Fruit fly (Drosophila melanogaster) whole organism, wandering third instar larva: Measurements from ENCODE around the gene CG7884.

Experiments
- CG32264 ChIP-seq: fragments of 200-800 bp; sonication (Bioruptor generic); optimal IDR thresholded peaks from 2 replicates; lab custom pipeline; 2016; ENCODE audit warnings: missing biosample characterization, missing genetic modification characterization
- Dif ChIP-seq: fragments of 200-275, 200-300 bp; sonication (Bioruptor generic); optimal IDR thresholded peaks from 2 replicates; lab custom pipeline; 2018; ENCODE audit warnings: missing biosample characterization, missing genetic modification characterization; ENCODE audit not compliant: partially characterized antibody
- HLH106 ChIP-seq: fragments of 200-800 bp; optimal IDR thresholded peaks from 3 replicates; lab custom pipeline; 2019; ENCODE audit warnings: missing biosample characterization, mild to moderate bottlenecking, missing genetic modification characterization, moderate library complexity
- Hnf4 ChIP-seq: fragments of 200-800 bp; sonication (Bioruptor generic); optimal IDR thresholded peaks from 2 replicates; lab custom pipeline; 2016; ENCODE audit warnings: missing biosample characterization, mild to moderate bottlenecking, missing genetic modification characterization
- Hr78 ChIP-seq: fragments of >200 bp; optimal IDR thresholded peaks from 2 replicates; lab custom pipeline; 2017; ENCODE audit warnings: missing biosample characterization, missing genetic modification characterization
- Hr83 ChIP-seq: fragments of 200-300 bp; sonication (Bioruptor generic); optimal IDR thresholded peaks from 2 replicates; lab custom pipeline; 2016; ENCODE audit warnings: missing biosample characterization, mild to moderate bottlenecking, missing genetic modification characterization, moderate library complexity; ENCODE audit not compliant: poor library complexity, severe bottlenecking
- Jra ChIP-seq: sonication (Bioruptor generic); optimal IDR thresholded peaks from 2 replicates; lab custom pipeline; 2016; ENCODE audit warnings: missing biosample characterization, missing genetic modification characterization
- Myc ChIP-seq: fragments of >200 bp; optimal IDR thresholded peaks from 2 replicates; lab custom pipeline; 2017
- N ChIP-seq: fragments of >200 bp; optimal IDR thresholded peaks from 2 replicates; lab custom pipeline; 2018; ENCODE audit warnings: missing biosample characterization, missing external identifiers, missing genetic modification characterization
- Rel ChIP-seq, 2 experiments: fragments of 200-800 bp; sonication (Bioruptor generic) in 1 of 2; optimal IDR thresholded peaks; 2 replicates in 1 of 2; 3 replicates in 1 of 2; lab custom pipeline; 2016 to 2019; ENCODE audit warnings: mild to moderate bottlenecking in 2 of 2, missing biosample characterization in 2 of 2, missing genetic modification characterization in 2 of 2, moderate library complexity in 1 of 2
- dsf ChIP-seq: sonication (Bioruptor generic); optimal IDR thresholded peaks from 2 replicates; lab custom pipeline; 2016; ENCODE audit warnings: missing biosample characterization, missing genetic modification characterization, borderline replicate concordance
- h ChIP-seq: fragments of 200-800 bp; sonication (Bioruptor generic); optimal IDR thresholded peaks from 3 replicates; lab custom pipeline; 2016; ENCODE audit warnings: missing biosample characterization, mild to moderate bottlenecking, missing genetic modification characterization
- psq ChIP-seq: fragments of 200-800 bp; sonication (Bioruptor generic); optimal IDR thresholded peaks from 3 replicates; lab custom pipeline; 2017; ENCODE audit warnings: missing biosample characterization, mild to moderate bottlenecking, missing genetic modification characterization, moderate library complexity
- sv ChIP-seq: fragments of 200-800 bp; sonication (Bioruptor generic); optimal IDR thresholded peaks from 3 replicates; lab custom pipeline; 2016; ENCODE audit warnings: missing biosample characterization, missing genetic modification characterization

- TF ChIP-seq Hr83 = no peak
- no peak for TF ChIP-seq Jra (GFP tag; lab: Kevin White, UChicago)
- TF ChIP-seq sv = no peak
- no peak for TF ChIP-seq Hr78 (GFP tag; lab: Kevin White, UChicago)
- no peak for TF ChIP-seq Myc (lab: Kevin White, UChicago)
- no peak for TF ChIP-seq CG32264 (GFP tag; lab: Kevin White, UChicago)
- no peak for TF ChIP-seq N
- TF ChIP-seq Hnf4 (GFP tag; lab: Kevin White, UChicago) = no peak
- no peak for TF ChIP-seq HLH106 (tag; lab: Kevin White, UChicago)
- TF ChIP-seq Rel (GFP tag; optimal IDR thresholded peaks at IDR 0.05; lab: Kevin White, UChicago) = no peak
- TF ChIP-seq Rel (tag; optimal IDR thresholded peaks at IDR 0.05; lab: Kevin White, UChicago) = no peak
- no peak for TF ChIP-seq dsf (GFP tag; lab: Kevin White, UChicago)
- TF ChIP-seq Dif (GFP tag; lab: Kevin White, UChicago) = no peak
- no peak for TF ChIP-seq psq (GFP tag; lab: Kevin White, UChicago)
- no peak for TF ChIP-seq h (GFP tag; lab: Kevin White, UChicago)
These were observed 56.2 kb downstream of the CG7884 start, which contains the start of the genes CG32537 and CG32536 for dm6 chrX:19276489-19277117.
